Fruit fly (Drosophila melanogaster) whole organism, adult: ENCODE results near the gene CG15357.

Experiments
- CG11617 ChIP-seq: fragments of 200-800 bp; sonication (Bioruptor generic); optimal IDR thresholded peaks from 2 replicates; lab custom pipeline; 2017; ENCODE audit warnings: mild to moderate bottlenecking, missing biosample characterization, missing genetic modification reagents, missing genetic modification characterization
- CG12768 ChIP-seq: fragments of 200-800 bp; sonication (Bioruptor generic); optimal IDR thresholded peaks from 2 replicates; lab custom pipeline; 2017; ENCODE audit warnings: missing biosample characterization, missing genetic modification characterization, mild to moderate bottlenecking, moderate library complexity, missing genetic modification reagents
- CG1620 ChIP-seq: fragments of 200-800 bp; sonication (Bioruptor generic); optimal IDR thresholded peaks from 2 replicates; lab custom pipeline; 2016; ENCODE audit warnings: missing biosample characterization, missing genetic modification characterization
- CG33017 ChIP-seq: fragments of 200-800 bp; sonication (Bioruptor generic); optimal IDR thresholded peaks from 2 replicates; lab custom pipeline; 2018; ENCODE audit warnings: missing biosample characterization, mild to moderate bottlenecking, missing genetic modification characterization, moderate library complexity
- CG5204 ChIP-seq: fragments of 200-800 bp; sonication (Bioruptor generic); optimal IDR thresholded peaks from 2 replicates; lab custom pipeline; 2016; ENCODE audit warnings: missing biosample characterization, missing genetic modification characterization
- CG7045 ChIP-seq: fragments of 200-800 bp; sonication (Bioruptor generic); optimal IDR thresholded peaks from 2 replicates; lab custom pipeline; 2017; ENCODE audit warnings: missing biosample characterization, mild to moderate bottlenecking, missing genetic modification characterization
- CG7101 ChIP-seq: fragments of 200-800 bp; sonication (Bioruptor generic); optimal IDR thresholded peaks from 2 replicates; lab custom pipeline; 2018; ENCODE audit warnings: missing biosample characterization, mild to moderate bottlenecking, missing genetic modification characterization, moderate library complexity
- Clk ChIP-seq: fragments of 200-800 bp; sonication (Bioruptor generic); optimal IDR thresholded peaks from 2 replicates; lab custom pipeline; 2017; ENCODE audit warnings: missing biosample characterization, missing genetic modification characterization
- Crg-1 ChIP-seq: fragments of 200-800 bp; sonication (Bioruptor generic); optimal IDR thresholded peaks from 2 replicates; lab custom pipeline; 2016; ENCODE audit warnings: missing biosample characterization, missing genetic modification characterization
- Hr96 ChIP-seq: fragments of 200-800 bp; sonication (Bioruptor generic); optimal IDR thresholded peaks from 2 replicates; lab custom pipeline; 2016; ENCODE audit warnings: missing biosample characterization, missing genetic modification characterization
- Mnt ChIP-seq: fragments of 200-800 bp; sonication (Bioruptor generic); optimal IDR thresholded peaks from 2 replicates; lab custom pipeline; 2016; ENCODE audit warnings: missing biosample characterization, mild to moderate bottlenecking, missing genetic modification characterization
- bab1 ChIP-seq: fragments of 200-800 bp; sonication (Bioruptor generic); optimal IDR thresholded peaks from 3 replicates; lab custom pipeline; 2019; ENCODE audit warnings: missing biosample characterization, mild to moderate bottlenecking, missing genetic modification characterization, moderate library complexity
- cic ChIP-seq: fragments of 200-800 bp; sonication (Bioruptor generic); optimal IDR thresholded peaks from 2 replicates; lab custom pipeline; 2017; ENCODE audit warnings: missing biosample characterization, mild to moderate bottlenecking, missing genetic modification characterization, moderate library complexity
- cnc ChIP-seq, 2 experiments: fragments of >200 bp; optimal IDR thresholded peaks; 2 replicates each; lab custom pipeline; 2017
- kay ChIP-seq: fragments of 200-800 bp; sonication (Bioruptor generic); peaks from one replicate; lab custom pipeline; 2016; ENCODE audit warnings: missing biosample characterization, missing genetic modification characterization, borderline replicate concordance
- ovo ChIP-seq: fragments of 200-800 bp; sonication (Bioruptor generic); optimal IDR thresholded peaks from 2 replicates; lab custom pipeline; 2016; ENCODE audit warnings: missing biosample characterization, missing genetic modification characterization
- pad ChIP-seq: fragments of 200-800 bp; sonication (Bioruptor generic); optimal IDR thresholded peaks from 3 replicates; lab custom pipeline; 2017; ENCODE audit warnings: missing biosample characterization, missing genetic modification characterization, mild to moderate bottlenecking, moderate library complexity, missing genetic modification reagents
- tj ChIP-seq: fragments of 200-800 bp; sonication (Bioruptor generic); optimal IDR thresholded peaks from 3 replicates; lab custom pipeline; 2017; ENCODE audit warnings: missing biosample characterization, mild to moderate bottlenecking, missing genetic modification characterization, moderate library complexity

The CG15357 gene

dm6 chr2L:1902243-1902642, 43.3 kb downstream of the CG15357 start:
- TF ChIP-seq CG1620 (GFP tag; lab: Kevin White, UChicago), result no peak
- TF ChIP-seq kay (GFP tag; lab: Kevin White, UChicago), result no peak
- no peak for TF ChIP-seq CG12768 (GFP tag; lab: Kevin White, UChicago)
- TF ChIP-seq Mnt (GFP tag; lab: Kevin White, UChicago), result no peak
- no peak for TF ChIP-seq CG7045 (GFP tag; lab: Kevin White, UChicago)
- peak; percentile 2 for TF ChIP-seq tj (GFP tag; lab: Kevin White, UChicago)
- TF ChIP-seq cnc (optimal IDR thresholded peaks at IDR 0.05; lab: Kevin White, UChicago), result no peak

dm6 chr2L:1901269-1901668, 44.2 kb downstream of the CG15357 start:
- TF ChIP-seq Hr96 (GFP tag; lab: Kevin White, UChicago), result no peak
- no peak for TF ChIP-seq bab1
- no peak for TF ChIP-seq kay (GFP tag; lab: Kevin White, UChicago)
- no peak for TF ChIP-seq CG7045 (GFP tag; lab: Kevin White, UChicago)
- no peak for TF ChIP-seq cnc (optimal IDR thresholded peaks at IDR 0.05; lab: Kevin White, UChicago)
- no peak for TF ChIP-seq Crg-1 (GFP tag; lab: Kevin White, UChicago)
- no peak for TF ChIP-seq pad (GFP tag; lab: Kevin White, UChicago)
- TF ChIP-seq tj (GFP tag; lab: Kevin White, UChicago), result no peak
- no peak for TF ChIP-seq ovo
- no peak for TF ChIP-seq cic (GFP tag; lab: Kevin White, UChicago)
- no peak for TF ChIP-seq Mnt (GFP tag; lab: Kevin White, UChicago)
- no peak for TF ChIP-seq CG12768 (GFP tag; lab: Kevin White, UChicago)
- no peak for TF ChIP-seq Clk (GFP tag; lab: Kevin White, UChicago)
- no peak for TF ChIP-seq CG1620 (GFP tag; lab: Kevin White, UChicago)
- TF ChIP-seq CG7101 (tag; lab: Kevin White, UChicago), result no peak
- TF ChIP-seq CG11617 (GFP tag; lab: Kevin White, UChicago), result no peak
- no peak for TF ChIP-seq CG33017 (tag; lab: Kevin White, UChicago)
- TF ChIP-seq CG5204 (GFP tag; lab: Kevin White, UChicago), result no peak
